Fruit fly (Drosophila melanogaster) Kc167 (cell line): ENCODE measurements around the gene CG6908.

Source experiments
- Sin3A ChIP-seq: fragments of >200 bp; optimal IDR thresholded peaks from 2 replicates; lab custom pipeline; 2018; ENCODE audit warnings: missing external identifiers
- h ChIP-seq: fragments of >200 bp; optimal IDR thresholded peaks from 3 replicates; lab custom pipeline; 2018; ENCODE audit warnings: missing external identifiers
- insv ChIP-seq: fragments of >200 bp; optimal IDR thresholded peaks from 3 replicates; lab custom pipeline; 2018; ENCODE audit warnings: missing external identifiers
- psq ChIP-seq: fragments of >200 bp; optimal IDR thresholded peaks from 2 replicates; lab custom pipeline; 2017; ENCODE audit warnings: missing external identifiers

- TF ChIP-seq Sin3A (lab: Kevin White, UChicago) = no peak
- TF ChIP-seq insv = no peak
- no peak for TF ChIP-seq h (lab: Kevin White, UChicago)
- TF ChIP-seq psq (lab: Kevin White, UChicago) = no peak
Observed at dm6 chr3R:11669954-11670347, 19.9 kb downstream of the CG6908 start.
